Worm (Caenorhabditis elegans): Measurements from ENCODE around the gene ipla-2.
A peak's percentile ranks its signal among the peaks of the same experiment; 100 is the strongest.

The ipla-2 gene

ce11 chrX:9837989-9838541 is at the start of gene ipla-2:
TSS of gene ipla-2 (minus strand) at chrX:9838039.
- TF ChIP-seq cog-1 (tag; optimal IDR thresholded peaks at IDR 0.05) (peak; percentile 7), tab-1 (GFP tag; IDR thresholded peaks at IDR 0.05) (no peak)

DNA sequence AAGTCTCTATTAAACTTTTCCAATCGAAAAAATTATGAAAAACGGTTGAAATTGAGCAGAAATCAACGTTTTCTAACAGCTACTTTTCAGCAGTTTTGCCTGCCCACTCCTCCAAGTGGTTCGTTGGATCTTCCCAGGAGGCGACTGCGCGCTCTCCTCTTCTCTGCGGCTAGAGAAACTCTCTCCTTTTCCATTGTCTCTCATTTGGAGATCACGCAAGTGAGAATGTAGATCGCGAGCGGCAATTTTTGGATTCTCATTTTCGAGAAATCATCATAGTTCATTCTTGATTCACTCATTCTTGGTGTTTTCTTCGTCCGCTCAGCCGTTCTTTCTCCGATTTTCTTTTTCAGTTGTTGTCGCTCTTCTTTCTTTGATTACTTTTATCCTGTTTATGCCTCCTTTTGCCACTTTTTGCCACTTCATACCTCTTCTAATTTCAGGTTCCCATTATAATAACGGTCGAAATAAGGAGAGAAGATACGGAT is 46.0 kb upstream of the ipla-2 start, which contains the start of gene mrp-4:
mrp-4 (plus strand) TSS at position 438 of the 488 bp plus-strand sequence.
- TF ChIP-seq ztf-23 (GFP tag; IDR thresholded peaks at IDR 0.05), result no peak
- TF ChIP-seq T22C8.4 (GFP tag; IDR thresholded peaks at IDR 0.05), result no peak
- no peak for TF ChIP-seq ztf-29 (GFP tag; IDR thresholded peaks at IDR 0.05)
- no peak for TF ChIP-seq med-1 (GFP tag; optimal IDR thresholded peaks at IDR 0.05; ENCODE audit: insufficient read depth)
- TF ChIP-seq tab-1 (GFP tag; IDR thresholded peaks at IDR 0.05), result no peak
- TF ChIP-seq flt-1 (GFP tag; IDR thresholded peaks at IDR 0.05), result no peak
- no peak for TF ChIP-seq cog-1 (tag; optimal IDR thresholded peaks at IDR 0.05)
- TF ChIP-seq ref-1 (GFP tag; conservative IDR thresholded peaks at IDR 0.05), result no peak
- no peak for TF ChIP-seq klf-2 (GFP tag; conservative IDR thresholded peaks at IDR 0.05)

ce11 chrX:9882572-9882971 is 44.7 kb upstream of the ipla-2 start:
- TF ChIP-seq ztf-29 (GFP tag; IDR thresholded peaks at IDR 0.05), result no peak
- no peak for TF ChIP-seq tab-1 (GFP tag; IDR thresholded peaks at IDR 0.05)
- TF ChIP-seq ztf-23 (GFP tag; IDR thresholded peaks at IDR 0.05), result no peak
- TF ChIP-seq ref-1 (GFP tag; conservative IDR thresholded peaks at IDR 0.05), result no peak
- no peak for TF ChIP-seq flt-1 (GFP tag; IDR thresholded peaks at IDR 0.05)
- no peak for TF ChIP-seq cog-1 (tag; optimal IDR thresholded peaks at IDR 0.05)
- TF ChIP-seq klf-2 (GFP tag; conservative IDR thresholded peaks at IDR 0.05), result no peak
- TF ChIP-seq T22C8.4 (GFP tag; IDR thresholded peaks at IDR 0.05), result no peak
- TF ChIP-seq med-1 (GFP tag; optimal IDR thresholded peaks at IDR 0.05; ENCODE audit: insufficient read depth), result no peak

- no peak for TF ChIP-seq flt-1 (GFP tag; IDR thresholded peaks at IDR 0.05)
- TF ChIP-seq med-1 (GFP tag; optimal IDR thresholded peaks at IDR 0.05; ENCODE audit: insufficient read depth), result no peak
- TF ChIP-seq tab-1 (GFP tag; IDR thresholded peaks at IDR 0.05), result no peak
- no peak for TF ChIP-seq klf-2 (GFP tag; conservative IDR thresholded peaks at IDR 0.05)
- TF ChIP-seq T22C8.4 (GFP tag; IDR thresholded peaks at IDR 0.05), result no peak
- TF ChIP-seq ref-1 (GFP tag; conservative IDR thresholded peaks at IDR 0.05), result no peak
- TF ChIP-seq ztf-23 (GFP tag; IDR thresholded peaks at IDR 0.05), result no peak
- no peak for TF ChIP-seq cog-1 (tag; optimal IDR thresholded peaks at IDR 0.05)
- TF ChIP-seq ztf-29 (GFP tag; IDR thresholded peaks at IDR 0.05), result no peak
These were observed 44.3 kb upstream of the ipla-2 start, which contains the start of gene glo-1 for ce11 chrX:9882112-9882511. TSS of gene glo-1 (minus strand) at chrX:9882212.

DNA sequence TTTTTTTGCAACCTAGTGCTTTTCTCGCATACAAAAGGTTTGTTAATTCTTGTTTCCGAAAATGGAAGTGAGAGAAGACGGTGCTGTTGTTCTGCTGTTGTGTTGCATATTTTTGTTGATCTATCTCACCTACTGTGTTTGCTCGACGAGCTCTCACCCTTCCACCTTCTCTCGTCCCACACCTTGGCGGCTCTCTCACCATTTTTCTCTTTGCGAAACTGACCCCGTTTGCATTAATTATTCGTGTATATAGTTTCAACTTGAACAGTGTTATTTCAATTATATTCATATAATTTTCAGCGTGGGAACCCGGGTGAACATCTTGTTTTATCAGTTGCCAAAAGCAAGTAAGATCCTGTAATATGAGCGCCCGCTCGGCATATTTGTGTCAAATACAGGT is 39.3 kb upstream of the ipla-2 start, which contains the start of gene R07B1.9:
R07B1.9 (plus strand) TSS at position 301 of the 400 bp plus-strand sequence.
- TF ChIP-seq ref-1 (GFP tag; conservative IDR thresholded peaks at IDR 0.05) (no peak), cog-1 (tag; optimal IDR thresholded peaks at IDR 0.05) (no peak), ztf-29 (GFP tag; IDR thresholded peaks at IDR 0.05) (no peak), flt-1 (GFP tag; IDR thresholded peaks at IDR 0.05) (no peak), ztf-23 (GFP tag; IDR thresholded peaks at IDR 0.05) (no peak), T22C8.4 (GFP tag; IDR thresholded peaks at IDR 0.05) (no peak), med-1 (GFP tag; optimal IDR thresholded peaks at IDR 0.05; ENCODE audit: insufficient read depth) (no peak)

DNA sequence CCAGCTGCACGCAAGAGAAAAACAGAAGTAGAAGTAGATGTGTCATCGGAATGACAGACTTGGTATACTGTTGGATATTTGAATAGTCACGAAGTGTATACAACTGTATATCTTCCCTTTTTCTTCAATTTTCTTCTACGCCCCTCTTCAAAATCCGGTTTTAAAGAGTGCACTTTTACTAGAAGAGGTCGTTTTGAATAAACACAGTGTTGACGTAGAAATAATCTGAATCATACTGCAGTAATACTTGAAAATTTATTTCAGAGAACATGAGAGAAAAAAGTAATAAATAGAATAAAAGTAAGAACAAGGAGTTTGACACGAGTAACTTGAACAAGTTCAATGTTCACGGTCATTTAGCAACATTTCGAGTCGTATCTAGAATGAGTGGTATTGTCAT is 34.7 kb upstream of the ipla-2 start, which contains the start of gene R07B1.8:
R07B1.8 (minus strand) TSS at position 101 of the 400 bp plus-strand sequence.
- no peak for TF ChIP-seq klf-2 (GFP tag; conservative IDR thresholded peaks at IDR 0.05)
- TF ChIP-seq med-1 (GFP tag; optimal IDR thresholded peaks at IDR 0.05; ENCODE audit: insufficient read depth), result no peak
- TF ChIP-seq T22C8.4 (GFP tag; IDR thresholded peaks at IDR 0.05), result no peak
- no peak for TF ChIP-seq cog-1 (tag; optimal IDR thresholded peaks at IDR 0.05)
- TF ChIP-seq flt-1 (GFP tag; IDR thresholded peaks at IDR 0.05), result no peak
- TF ChIP-seq ref-1 (GFP tag; conservative IDR thresholded peaks at IDR 0.05), result no peak
- no peak for TF ChIP-seq ztf-29 (GFP tag; IDR thresholded peaks at IDR 0.05)
- TF ChIP-seq ztf-23 (GFP tag; IDR thresholded peaks at IDR 0.05), result no peak
- no peak for TF ChIP-seq tab-1 (GFP tag; IDR thresholded peaks at IDR 0.05)

DNA sequence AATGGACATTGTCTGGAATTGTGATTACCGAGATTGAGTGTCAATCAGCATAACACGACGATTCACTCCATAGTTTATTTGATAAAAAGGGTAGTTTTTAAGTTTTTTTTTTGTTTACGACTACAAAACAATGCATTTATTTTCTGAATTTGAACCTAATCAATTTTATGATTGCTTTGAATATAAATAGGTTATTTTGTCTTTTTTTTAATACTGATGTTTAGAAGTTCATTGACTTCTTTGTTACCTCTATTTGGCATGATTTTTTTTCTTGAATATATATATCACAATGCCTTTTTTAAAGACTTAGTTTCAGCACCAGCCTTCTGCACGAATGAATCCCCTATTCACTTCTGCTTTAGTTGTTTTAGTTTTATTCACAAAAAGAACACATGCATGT is 31.7 kb upstream of the ipla-2 start, which contains the start of gene R07B1.13:
R07B1.13 (plus strand) TSS at position 301 of the 400 bp plus-strand sequence.
- TF ChIP-seq ref-1 (GFP tag; conservative IDR thresholded peaks at IDR 0.05), result no peak
- TF ChIP-seq flt-1 (GFP tag; IDR thresholded peaks at IDR 0.05), result no peak
- no peak for TF ChIP-seq cog-1 (tag; optimal IDR thresholded peaks at IDR 0.05)
- TF ChIP-seq klf-2 (GFP tag; conservative IDR thresholded peaks at IDR 0.05), result no peak
- no peak for TF ChIP-seq med-1 (GFP tag; optimal IDR thresholded peaks at IDR 0.05; ENCODE audit: insufficient read depth)
- no peak for TF ChIP-seq T22C8.4 (GFP tag; IDR thresholded peaks at IDR 0.05)
- TF ChIP-seq tab-1 (GFP tag; IDR thresholded peaks at IDR 0.05), result no peak
- no peak for TF ChIP-seq ztf-29 (GFP tag; IDR thresholded peaks at IDR 0.05)
- TF ChIP-seq ztf-23 (GFP tag; IDR thresholded peaks at IDR 0.05), result no peak

DNA sequence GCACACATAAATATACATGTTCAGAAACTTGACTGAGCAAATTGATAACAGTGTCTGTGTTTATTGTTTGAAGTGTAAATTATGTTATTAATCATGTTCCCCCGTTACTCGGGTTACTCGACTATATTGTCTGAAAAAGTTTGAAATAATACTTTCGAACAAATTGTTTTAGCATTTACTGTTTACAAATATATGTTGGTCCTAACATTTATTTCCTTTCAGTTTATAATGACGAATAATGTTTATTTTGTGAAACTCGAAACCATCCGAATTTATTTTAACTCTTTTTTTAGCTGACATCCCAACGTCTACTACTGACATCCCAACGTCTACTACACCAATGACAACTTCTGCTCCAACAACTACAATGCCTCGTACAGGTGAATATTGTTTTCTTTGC is 31.0 kb upstream of the ipla-2 start, which contains the start of gene R07B1.7:
R07B1.7 (plus strand) TSS at position 301 of the 400 bp plus-strand sequence.
- TF ChIP-seq tab-1 (GFP tag; IDR thresholded peaks at IDR 0.05) (no peak), ztf-29 (GFP tag; IDR thresholded peaks at IDR 0.05) (no peak), klf-2 (GFP tag; conservative IDR thresholded peaks at IDR 0.05) (no peak), med-1 (GFP tag; optimal IDR thresholded peaks at IDR 0.05; ENCODE audit: insufficient read depth) (no peak), cog-1 (tag; optimal IDR thresholded peaks at IDR 0.05) (no peak), ztf-23 (GFP tag; IDR thresholded peaks at IDR 0.05) (no peak), ref-1 (GFP tag; conservative IDR thresholded peaks at IDR 0.05) (no peak)

DNA sequence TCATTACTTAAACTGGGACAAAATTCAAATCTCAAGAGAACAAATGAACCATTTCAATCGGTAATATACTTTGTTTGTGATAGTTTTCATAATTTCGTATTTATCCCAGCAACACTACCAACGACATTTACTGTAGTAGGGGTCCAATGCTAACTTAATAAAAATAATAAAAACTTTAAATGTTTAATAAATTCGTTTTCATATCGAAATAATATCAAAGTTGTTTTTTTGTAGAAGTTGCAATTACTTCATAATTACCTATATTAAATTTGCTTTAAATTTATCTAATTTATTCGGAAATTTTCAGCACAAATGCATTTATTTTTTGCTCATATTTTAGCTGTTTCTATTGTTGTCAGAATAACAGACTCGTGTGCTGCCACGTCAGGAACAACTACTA is 28.5 kb upstream of the ipla-2 start, which contains the start of gene R07B1.6:
R07B1.6 (plus strand) TSS at position 301 of the 400 bp plus-strand sequence.
- TF ChIP-seq tab-1 (GFP tag; IDR thresholded peaks at IDR 0.05), result no peak
- no peak for TF ChIP-seq cog-1 (tag; optimal IDR thresholded peaks at IDR 0.05)
- TF ChIP-seq flt-1 (GFP tag; IDR thresholded peaks at IDR 0.05), result no peak
- TF ChIP-seq klf-2 (GFP tag; conservative IDR thresholded peaks at IDR 0.05), result no peak
- no peak for TF ChIP-seq T22C8.4 (GFP tag; IDR thresholded peaks at IDR 0.05)
- no peak for TF ChIP-seq med-1 (GFP tag; optimal IDR thresholded peaks at IDR 0.05; ENCODE audit: insufficient read depth)
- TF ChIP-seq ztf-29 (GFP tag; IDR thresholded peaks at IDR 0.05), result no peak
- no peak for TF ChIP-seq ref-1 (GFP tag; conservative IDR thresholded peaks at IDR 0.05)
- no peak for TF ChIP-seq ztf-23 (GFP tag; IDR thresholded peaks at IDR 0.05)

Data from whole organism, midembryonic.